Fruit fly (Drosophila melanogaster) whole organism, wandering third instar larva: ENCODE data around the gene CG11342.

Experiments
- Abd-B ChIP-seq: fragments of >200 bp; optimal IDR thresholded peaks from 2 replicates; lab custom pipeline; 2017; ENCODE audit warnings: missing biosample characterization, missing genetic modification characterization
- CG32264 ChIP-seq: fragments of 200-800 bp; sonication (Bioruptor generic); optimal IDR thresholded peaks from 2 replicates; lab custom pipeline; 2016; ENCODE audit warnings: missing biosample characterization, missing genetic modification characterization
- CrebA ChIP-seq: fragments of 200-800 bp; sonication (Bioruptor generic); optimal IDR thresholded peaks from 2 replicates; lab custom pipeline; 2016; ENCODE audit warnings: missing biosample characterization, mild to moderate bottlenecking, missing genetic modification characterization, borderline replicate concordance
- Dfd ChIP-seq: fragments of >200 bp; optimal IDR thresholded peaks from 2 replicates; lab custom pipeline; 2017; ENCODE audit warnings: missing biosample characterization, missing genetic modification characterization
- Dif ChIP-seq: fragments of 200-275, 200-300 bp; sonication (Bioruptor generic); optimal IDR thresholded peaks from 2 replicates; lab custom pipeline; 2018; ENCODE audit warnings: missing biosample characterization, missing genetic modification characterization; ENCODE audit not compliant: partially characterized antibody
- GATAd ChIP-seq: sonication (Bioruptor generic); optimal IDR thresholded peaks from 2 replicates; lab custom pipeline; 2016; ENCODE audit warnings: missing biosample characterization, missing genetic modification characterization
- HLH106 ChIP-seq: fragments of 200-800 bp; optimal IDR thresholded peaks from 3 replicates; lab custom pipeline; 2019; ENCODE audit warnings: missing biosample characterization, mild to moderate bottlenecking, missing genetic modification characterization, moderate library complexity
- Hnf4 ChIP-seq: fragments of 200-800 bp; sonication (Bioruptor generic); optimal IDR thresholded peaks from 2 replicates; lab custom pipeline; 2016; ENCODE audit warnings: missing biosample characterization, mild to moderate bottlenecking, missing genetic modification characterization
- Hr78 ChIP-seq: fragments of >200 bp; optimal IDR thresholded peaks from 2 replicates; lab custom pipeline; 2017; ENCODE audit warnings: missing biosample characterization, missing genetic modification characterization
- Hr83 ChIP-seq: fragments of 200-300 bp; sonication (Bioruptor generic); optimal IDR thresholded peaks from 2 replicates; lab custom pipeline; 2016; ENCODE audit warnings: missing biosample characterization, mild to moderate bottlenecking, missing genetic modification characterization, moderate library complexity; ENCODE audit not compliant: poor library complexity, severe bottlenecking
- Jra ChIP-seq: sonication (Bioruptor generic); optimal IDR thresholded peaks from 2 replicates; lab custom pipeline; 2016; ENCODE audit warnings: missing biosample characterization, missing genetic modification characterization
- Myc ChIP-seq: fragments of >200 bp; optimal IDR thresholded peaks from 2 replicates; lab custom pipeline; 2017
- N ChIP-seq: fragments of >200 bp; optimal IDR thresholded peaks from 2 replicates; lab custom pipeline; 2018; ENCODE audit warnings: missing biosample characterization, missing external identifiers, missing genetic modification characterization
- OdsH ChIP-seq: fragments of 200-800 bp; sonication (Bioruptor generic); optimal IDR thresholded peaks from 2 replicates; lab custom pipeline; 2016; ENCODE audit warnings: missing biosample characterization, mild to moderate bottlenecking, missing genetic modification characterization
- Rel ChIP-seq, 2 experiments: fragments of 200-800 bp; sonication (Bioruptor generic) in 1 of 2; optimal IDR thresholded peaks; 2 replicates in 1 of 2; 3 replicates in 1 of 2; lab custom pipeline; 2016 to 2019; ENCODE audit warnings: mild to moderate bottlenecking in 2 of 2, missing biosample characterization in 2 of 2, missing genetic modification characterization in 2 of 2, moderate library complexity in 1 of 2
- Vsx2 ChIP-seq: fragments of 200-300, 225-300 bp; sonication (Bioruptor generic); optimal IDR thresholded peaks from 2 replicates; lab custom pipeline; 2018; ENCODE audit warnings: missing biosample characterization, missing genetic modification characterization; ENCODE audit not compliant: partially characterized antibody
- br ChIP-seq: fragments of 200-800 bp; sonication (Bioruptor generic); optimal IDR thresholded peaks from 2 replicates; lab custom pipeline; 2016; ENCODE audit warnings: missing biosample characterization, missing genetic modification characterization
- brk ChIP-seq: fragments of 200-800 bp; sonication (Bioruptor generic); optimal IDR thresholded peaks from 2 replicates; lab custom pipeline; 2016; ENCODE audit warnings: missing biosample characterization, mild to moderate bottlenecking, missing genetic modification characterization
- dl ChIP-seq, 2 experiments: fragments of 175-275, 200-275 bp in 1 of 2; fragments of 200-275 bp in 1 of 2; sonication (Bioruptor generic); optimal IDR thresholded peaks; lab custom pipeline; 2018; ENCODE audit warnings: mild to moderate bottlenecking in 2 of 2, missing biosample characterization in 2 of 2, missing genetic modification characterization in 2 of 2, moderate library complexity in 2 of 2; ENCODE audit not compliant: partially characterized antibody in 2 of 2, insufficient read depth in 1 of 2
- dmrt93B ChIP-seq: fragments of 200-800 bp; sonication (Bioruptor generic); optimal IDR thresholded peaks from 2 replicates; lab custom pipeline; 2018; ENCODE audit warnings: missing biosample characterization, mild to moderate bottlenecking, missing genetic modification characterization
- dsf ChIP-seq: sonication (Bioruptor generic); optimal IDR thresholded peaks from 2 replicates; lab custom pipeline; 2016; ENCODE audit warnings: missing biosample characterization, missing genetic modification characterization, borderline replicate concordance
- ey ChIP-seq: fragments of 200-800 bp; sonication (Bioruptor generic); optimal IDR thresholded peaks from 2 replicates; lab custom pipeline; 2016; ENCODE audit warnings: missing biosample characterization, missing genetic modification characterization
- foxo ChIP-seq, 2 experiments: fragments of 200-800 bp; sonication (Bioruptor generic); optimal IDR thresholded peaks; 2 replicates in 1 of 2; 3 replicates in 1 of 2; lab custom pipeline; 2016 to 2017; ENCODE audit warnings: missing biosample characterization in 2 of 2, missing genetic modification characterization in 2 of 2
- fru ChIP-seq: fragments of 200-800 bp; sonication (Bioruptor generic); optimal IDR thresholded peaks from 3 replicates; lab custom pipeline; 2016; ENCODE audit warnings: missing biosample characterization, mild to moderate bottlenecking, missing genetic modification characterization
- h ChIP-seq: fragments of 200-800 bp; sonication (Bioruptor generic); optimal IDR thresholded peaks from 3 replicates; lab custom pipeline; 2016; ENCODE audit warnings: missing biosample characterization, mild to moderate bottlenecking, missing genetic modification characterization
- jim ChIP-seq: fragments of 175-275, 200-325 bp; sonication (Bioruptor generic); optimal IDR thresholded peaks from 2 replicates; lab custom pipeline; 2016; ENCODE audit warnings: missing biosample characterization, mild to moderate bottlenecking, missing genetic modification characterization
- lola ChIP-seq: fragments of >200 bp; optimal IDR thresholded peaks from 2 replicates; lab custom pipeline; 2017; ENCODE audit warnings: missing biosample characterization, missing genetic modification characterization
- pan ChIP-seq: fragments of >200 bp; optimal IDR thresholded peaks from 2 replicates; lab custom pipeline; 2017
- psq ChIP-seq: fragments of 200-800 bp; sonication (Bioruptor generic); optimal IDR thresholded peaks from 3 replicates; lab custom pipeline; 2017; ENCODE audit warnings: missing biosample characterization, mild to moderate bottlenecking, missing genetic modification characterization, moderate library complexity
- rgr ChIP-seq: fragments of 200-800 bp; sonication (Bioruptor generic); optimal IDR thresholded peaks from 3 replicates; lab custom pipeline; 2016; ENCODE audit warnings: missing biosample characterization, mild to moderate bottlenecking, missing genetic modification characterization
- sage ChIP-seq: fragments of 200-800 bp; sonication (Bioruptor generic); optimal IDR thresholded peaks from 2 replicates; lab custom pipeline; 2016; ENCODE audit warnings: missing biosample characterization, mild to moderate bottlenecking, missing genetic modification characterization
- sv ChIP-seq: fragments of 200-800 bp; sonication (Bioruptor generic); optimal IDR thresholded peaks from 3 replicates; lab custom pipeline; 2016; ENCODE audit warnings: missing biosample characterization, missing genetic modification characterization
- tai ChIP-seq: sonication (Bioruptor generic); optimal IDR thresholded peaks from 2 replicates; lab custom pipeline; 2016; ENCODE audit warnings: missing biosample characterization, missing genetic modification characterization
- usp ChIP-seq: fragments of >200 bp; optimal IDR thresholded peaks from 2 replicates; lab custom pipeline; 2017; ENCODE audit warnings: missing biosample characterization, missing genetic modification characterization

The CG11342 gene

dm6 chr3L:4341078-4341477 lies 26.2 kb downstream of the CG11342 start:
- TF ChIP-seq HLH106 (tag; lab: Kevin White, UChicago), result no peak
- TF ChIP-seq br (GFP tag; lab: Kevin White, UChicago), result no peak
- no peak for TF ChIP-seq Hr78
- no peak for TF ChIP-seq foxo (GFP tag; optimal IDR thresholded peaks at IDR 0.05; lab: Kevin White, UChicago)
- TF ChIP-seq N (GFP tag; lab: Kevin White, UChicago), result no peak
- no peak for TF ChIP-seq usp (GFP tag; lab: Kevin White, UChicago)
- no peak for TF ChIP-seq dsf (GFP tag; lab: Kevin White, UChicago)
- no peak for TF ChIP-seq Dfd (GFP tag; lab: Kevin White, UChicago)
- TF ChIP-seq Hnf4 (GFP tag; lab: Kevin White, UChicago), result no peak
- no peak for TF ChIP-seq rgr

DNA sequence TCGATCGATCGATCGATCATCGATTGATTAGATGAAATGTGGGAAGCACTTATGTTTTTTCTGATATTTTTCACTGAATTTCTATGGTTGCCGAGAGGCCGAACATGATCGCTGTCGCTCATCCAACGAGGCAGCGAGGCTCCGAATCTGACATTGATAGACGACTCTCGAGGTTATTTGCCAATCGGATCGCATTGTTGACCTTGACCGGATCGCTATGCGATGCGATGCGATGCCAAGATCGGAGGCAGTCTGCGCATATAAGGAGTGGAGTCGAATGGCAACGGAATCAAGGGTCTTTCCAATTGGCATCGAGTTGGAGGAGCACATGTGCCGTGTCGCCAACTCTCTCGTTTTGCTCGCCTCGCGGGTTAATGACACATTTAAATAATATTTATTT lies 27.0 kb downstream of the CG11342 start:
- no peak for TF ChIP-seq fru (GFP tag; lab: Kevin White, UChicago)
- TF ChIP-seq OdsH (GFP tag; lab: Kevin White, UChicago), result no peak
- TF ChIP-seq dmrt93B (GFP tag; lab: Kevin White, UChicago), result no peak
- TF ChIP-seq HLH106 (tag; lab: Kevin White, UChicago), result no peak
- TF ChIP-seq Dfd (GFP tag; lab: Kevin White, UChicago), result no peak
- TF ChIP-seq dsf (GFP tag; lab: Kevin White, UChicago), result no peak
- TF ChIP-seq psq (GFP tag; lab: Kevin White, UChicago), result no peak
- no peak for TF ChIP-seq br (GFP tag; lab: Kevin White, UChicago)
- TF ChIP-seq brk (GFP tag; lab: Kevin White, UChicago), result no peak
- TF ChIP-seq usp (GFP tag; lab: Kevin White, UChicago), result no peak
- no peak for TF ChIP-seq tai
- no peak for TF ChIP-seq GATAd (GFP tag; lab: Kevin White, UChicago)
- TF ChIP-seq h (GFP tag; lab: Kevin White, UChicago), result no peak
- no peak for TF ChIP-seq Hnf4 (GFP tag; lab: Kevin White, UChicago)
- no peak for TF ChIP-seq sv
- TF ChIP-seq, all 38 proteins: peak for 0

dm6 chr3L:4339525-4339924 lies 27.7 kb downstream of the CG11342 start:
- TF ChIP-seq CrebA (GFP tag; lab: Kevin White, UChicago), result no peak
- no peak for TF ChIP-seq ey (GFP tag; lab: Kevin White, UChicago)
- TF ChIP-seq usp (GFP tag; lab: Kevin White, UChicago), result no peak
- TF ChIP-seq sv, result no peak
- TF ChIP-seq h (GFP tag; lab: Kevin White, UChicago), result no peak
- TF ChIP-seq fru (GFP tag; lab: Kevin White, UChicago), result no peak
- TF ChIP-seq OdsH (GFP tag; lab: Kevin White, UChicago), result no peak
- no peak for TF ChIP-seq sage (GFP tag; lab: Kevin White, UChicago)
- no peak for TF ChIP-seq Vsx2
- no peak for TF ChIP-seq Dif (GFP tag; lab: Kevin White, UChicago)
- TF ChIP-seq brk (GFP tag; lab: Kevin White, UChicago), result no peak

DNA sequence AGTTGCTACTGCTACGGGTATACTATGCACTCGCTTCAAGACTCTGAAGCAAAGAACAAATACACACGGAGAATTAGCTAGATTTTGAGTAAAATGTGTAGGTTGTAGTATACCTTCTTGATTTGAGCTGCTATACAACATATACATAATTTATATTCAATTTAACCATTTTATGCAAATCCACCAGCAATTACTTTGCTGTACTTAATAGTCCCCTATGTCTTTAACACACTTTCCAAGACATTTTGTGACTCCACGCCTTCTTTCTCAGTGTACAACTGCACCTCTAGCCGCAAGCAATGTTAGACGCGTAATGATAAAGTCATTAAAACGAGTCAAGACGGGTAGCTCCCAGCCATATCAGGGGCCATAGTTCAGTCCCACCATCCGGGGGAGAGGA lies 30.7 kb downstream of the CG11342 start:
- no peak for TF ChIP-seq jim (GFP tag; lab: Kevin White, UChicago)
- TF ChIP-seq Jra (GFP tag; lab: Kevin White, UChicago), result no peak
- no peak for TF ChIP-seq usp (GFP tag; lab: Kevin White, UChicago)

- no peak for TF ChIP-seq usp (GFP tag; lab: Kevin White, UChicago)
- no peak for TF ChIP-seq Hnf4 (GFP tag; lab: Kevin White, UChicago)
- TF ChIP-seq Dfd (GFP tag; lab: Kevin White, UChicago), result no peak
- TF ChIP-seq dmrt93B (GFP tag; lab: Kevin White, UChicago), result no peak
- no peak for TF ChIP-seq Rel (GFP tag; optimal IDR thresholded peaks at IDR 0.05; lab: Kevin White, UChicago)
- TF ChIP-seq Rel (tag; optimal IDR thresholded peaks at IDR 0.05; lab: Kevin White, UChicago), result no peak
- TF ChIP-seq jim (GFP tag; lab: Kevin White, UChicago), result no peak
- no peak for TF ChIP-seq lola
- no peak for TF ChIP-seq Hr83 (GFP tag; lab: Kevin White, UChicago)
- TF ChIP-seq OdsH (GFP tag; lab: Kevin White, UChicago), result no peak
- no peak for TF ChIP-seq CG32264 (GFP tag; lab: Kevin White, UChicago)
- no peak for TF ChIP-seq sv
- TF ChIP-seq dl (GFP tag; optimal IDR thresholded peaks at IDR 0.05; lab: Kevin White, UChicago; ENCODE audit: insufficient read depth in 1 of 2, partially characterized antibody in 2 of 2), result no peak
- TF ChIP-seq Myc (lab: Kevin White, UChicago), result no peak
- TF ChIP-seq sage (GFP tag; lab: Kevin White, UChicago), result no peak
- TF ChIP-seq ey (GFP tag; lab: Kevin White, UChicago), result no peak
- TF ChIP-seq Abd-B, result no peak
- no peak for TF ChIP-seq pan (lab: Kevin White, UChicago)
- TF ChIP-seq fru (GFP tag; lab: Kevin White, UChicago), result no peak
- TF ChIP-seq Hr78, result no peak
- TF ChIP-seq Dif (GFP tag; lab: Kevin White, UChicago), result no peak
Measured at dm6 chr3L:4328048-4328447, 39.2 kb downstream of the CG11342 start.
